Fruit fly (Drosophila melanogaster): Measurements from ENCODE around the gene CG33269.

DNA sequence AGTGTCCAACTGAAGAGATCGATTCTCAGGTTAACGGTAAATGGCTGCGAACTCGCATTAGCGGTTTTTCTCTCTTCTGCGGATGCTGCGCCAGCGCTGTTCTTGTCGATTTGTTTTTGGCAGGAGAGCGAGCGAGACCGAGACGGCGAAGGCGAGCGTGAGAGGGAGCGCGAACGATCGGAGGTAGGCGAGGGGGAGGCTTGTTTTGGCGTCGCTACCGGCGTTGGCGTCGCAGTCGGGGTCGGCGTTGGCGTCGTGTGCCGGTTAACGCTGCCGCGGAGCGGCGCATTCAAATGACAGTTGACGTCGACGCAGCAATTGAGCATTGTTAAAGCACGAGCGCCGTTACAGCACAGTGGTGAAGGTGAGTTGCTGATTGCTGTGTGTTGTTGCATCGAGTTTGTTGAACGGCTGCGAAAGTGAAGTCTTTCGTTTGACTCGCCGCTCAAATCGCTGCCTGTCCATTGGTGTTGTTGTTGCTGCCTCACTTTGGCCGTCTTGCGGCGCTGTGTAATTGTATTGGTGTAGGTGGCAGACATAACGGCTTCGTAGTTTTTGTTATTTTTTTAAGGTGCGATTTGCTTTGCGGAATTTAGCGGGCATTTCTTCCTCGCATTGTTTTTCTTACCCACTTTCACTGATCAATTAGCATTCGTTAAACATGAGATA, 4.9 kb upstream of the CG33269 start:
- TF ChIP-seq HLH106 (tag; optimal IDR thresholded peaks at IDR 0.05) = no peak
- no peak for TF ChIP-seq rgr (GFP tag; optimal IDR thresholded peaks at IDR 0.05)
- no peak for TF ChIP-seq Abd-B (GFP tag; optimal IDR thresholded peaks at IDR 0.05)
- no peak for TF ChIP-seq fru (GFP tag; optimal IDR thresholded peaks at IDR 0.05)
- no peak for TF ChIP-seq Vsx2 (GFP tag; optimal IDR thresholded peaks at IDR 0.05; ENCODE audit: partially characterized antibody)
